Worm (Caenorhabditis elegans): ENCODE results near the gene C54F6.3.

Gene C54F6.3

DNA sequence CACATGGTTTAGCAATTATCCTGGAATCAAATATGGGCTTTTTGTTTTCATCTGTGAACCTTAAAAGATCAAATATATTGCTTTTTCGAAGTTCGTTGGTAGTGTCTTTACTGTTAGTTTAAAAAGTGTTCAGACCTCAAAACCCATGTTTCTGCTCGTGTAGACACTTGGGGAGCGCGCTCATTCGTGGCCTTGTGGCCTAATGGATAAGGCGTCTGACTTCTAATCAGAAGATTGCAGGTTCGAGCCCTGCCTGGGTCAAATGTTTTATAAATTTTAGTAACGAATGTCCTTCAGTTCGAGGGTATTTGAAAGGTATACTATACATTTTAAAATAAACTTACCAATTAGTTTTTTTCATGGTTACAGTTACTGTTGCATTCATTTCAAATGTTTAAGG, 26.8 kb upstream of the C54F6.3 start (continued):
- TF ChIP-seq xbp-1 (tag; optimal IDR thresholded peaks at IDR 0.05) (no peak), fkh-8 (tag; optimal IDR thresholded peaks at IDR 0.05) (no peak), alr-1 (tag; optimal IDR thresholded peaks at IDR 0.05; ENCODE audit: borderline replicate concordance) (no peak), lin-15B (tag; optimal IDR thresholded peaks at IDR 0.05) (no peak), pax-3 (tag; optimal IDR thresholded peaks at IDR 0.05) (no peak), tlp-1 (tag; optimal IDR thresholded peaks at IDR 0.05) (no peak), fos-1 (tag; optimal IDR thresholded peaks at IDR 0.05) (no peak), unc-86 (tag; optimal IDR thresholded peaks at IDR 0.05) (no peak), nhr-12 (tag; optimal IDR thresholded peaks at IDR 0.05) (no peak), efl-1 (optimal IDR thresholded peaks at IDR 0.05) (peak in 1 of 2 experiments; percentile 13), efl-1 (GFP tag; optimal IDR thresholded peaks at IDR 0.05 in 1 of 2) (peak in 1 of 2 experiments; percentile 50), dsc-1 (tag; optimal IDR thresholded peaks at IDR 0.05) (no peak), blmp-1 (tag; optimal IDR thresholded peaks at IDR 0.05) (no peak), aha-1 (tag; optimal IDR thresholded peaks at IDR 0.05) (no peak), unc-30 (tag; optimal IDR thresholded peaks at IDR 0.05) (no peak), unc-62 (GFP tag; optimal IDR thresholded peaks at IDR 0.05) (no peak), nhr-85 (tag) (no peak), elt-3 (tag; optimal IDR thresholded peaks at IDR 0.05) (no peak), mab-9 (GFP tag; IDR thresholded peaks at IDR 0.05) (no peak), lir-3 (tag; optimal IDR thresholded peaks at IDR 0.05; ENCODE audit: poor library complexity) (no peak), nhr-90 (tag; optimal IDR thresholded peaks at IDR 0.05; ENCODE audit: poor library complexity) (peak; percentile 30), ztf-11 (tag; optimal IDR thresholded peaks at IDR 0.05) (no peak), egl-13 (tag; optimal IDR thresholded peaks at IDR 0.05) (no peak), dpl-1 (GFP tag; optimal IDR thresholded peaks at IDR 0.05) (peak in 1 of 3 experiments; percentile 2), ceh-8 (GFP tag; optimal IDR thresholded peaks at IDR 0.05) (no peak), ceh-82 (tag; optimal IDR thresholded peaks at IDR 0.05) (no peak), ceh-90 (tag; optimal IDR thresholded peaks at IDR 0.05) (no peak), mep-1 (tag; optimal IDR thresholded peaks at IDR 0.05) (no peak), nhr-19 (GFP tag; conservative IDR thresholded peaks at IDR 0.05) (peak; percentile 47; the same call in 1 of the 2 replicates), C04F5.9 (tag; optimal IDR thresholded peaks at IDR 0.05) (no peak), lin-35 (GFP tag; optimal IDR thresholded peaks at IDR 0.05) (peak in 1 of 2 experiments; percentile 42), zag-1 (tag; optimal IDR thresholded peaks at IDR 0.05) (no peak), hpl-2 (GFP tag; optimal IDR thresholded peaks at IDR 0.05) (no peak), lsy-2 (tag; optimal IDR thresholded peaks at IDR 0.05) (peak in 1 of 2 experiments; percentile 27), elt-2 (tag; optimal IDR thresholded peaks at IDR 0.05) (no peak), skn-1 (tag; optimal IDR thresholded peaks at IDR 0.05) (no peak), sox-4 (tag; optimal IDR thresholded peaks at IDR 0.05) (no peak), nhr-237 (tag; optimal IDR thresholded peaks at IDR 0.05) (no peak), swsn-7 (tag; optimal IDR thresholded peaks at IDR 0.05) (no peak), ztf-4 (tag; optimal IDR thresholded peaks at IDR 0.05) (no peak), zip-4 (GFP tag; optimal IDR thresholded peaks at IDR 0.05) (no peak), vab-15 (tag; optimal IDR thresholded peaks at IDR 0.05) (no peak), lin-14 (GFP tag; optimal IDR thresholded peaks at IDR 0.05) (no peak), tbx-2 (tag; optimal IDR thresholded peaks at IDR 0.05) (no peak), lin-13 (GFP tag; optimal IDR thresholded peaks at IDR 0.05) (no peak), snu-23 (GFP tag; optimal IDR thresholded peaks at IDR 0.05) (peak; percentile 47), hlh-4 (tag; optimal IDR thresholded peaks at IDR 0.05) (no peak), isw-1 (GFP tag; IDR thresholded peaks at IDR 0.05) (no peak)
